Fruit fly (Drosophila melanogaster) whole organism, prepupa: ENCODE data around the gene Acsf3.

ENCODE experiments used
- CG10669 ChIP-seq: fragments of 200-800 bp; sonication (Bioruptor generic); optimal IDR thresholded peaks from 3 replicates; lab custom pipeline; 2018; ENCODE audit warnings: missing biosample characterization, mild to moderate bottlenecking, missing genetic modification characterization, moderate library complexity
- CG11762 ChIP-seq: fragments of 200-800 bp; sonication (Bioruptor generic); optimal IDR thresholded peaks from 3 replicates; lab custom pipeline; 2016; ENCODE audit warnings: missing biosample characterization, missing genetic modification characterization; ENCODE audit not compliant: insufficient read depth
- CG11902 ChIP-seq: fragments of 200-800 bp; sonication (Bioruptor generic); optimal IDR thresholded peaks from 3 replicates; lab custom pipeline; 2016; ENCODE audit warnings: missing biosample characterization, missing genetic modification characterization
- CG15336 ChIP-seq: fragments of 200-800 bp; sonication (Bioruptor generic); IDR thresholded peaks from 2 replicates; pipeline ENCODE4 v1.3.6; 2022; ENCODE audit warnings: missing biosample characterization, missing genetic modification characterization
- CG1621 ChIP-seq: fragments of 200-800 bp; sonication (Bioruptor generic); optimal IDR thresholded peaks from 3 replicates; lab custom pipeline; 2018; ENCODE audit warnings: missing biosample characterization, mild to moderate bottlenecking, missing genetic modification characterization
- CG16779 ChIP-seq: fragments of 200-800 bp; sonication (Bioruptor generic); optimal IDR thresholded peaks from 3 replicates; lab custom pipeline; 2017; ENCODE audit warnings: missing biosample characterization, mild to moderate bottlenecking, missing genetic modification characterization
- CG3032 ChIP-seq: fragments of 200-800 bp; optimal IDR thresholded peaks from 2 replicates; lab custom pipeline; 2019; ENCODE audit warnings: missing biosample characterization, mild to moderate bottlenecking, missing genetic modification characterization, moderate library complexity
- CG31627 ChIP-seq: fragments of 200-800 bp; sonication (Bioruptor generic); optimal IDR thresholded peaks from 3 replicates; lab custom pipeline; 2016; ENCODE audit warnings: missing biosample characterization, missing genetic modification characterization
- CG32006 ChIP-seq: fragments of 200-800 bp; sonication (Bioruptor generic); optimal IDR thresholded peaks from 3 replicates; lab custom pipeline; 2017; ENCODE audit warnings: missing biosample characterization, mild to moderate bottlenecking, missing genetic modification characterization
- CG3919 ChIP-seq: fragments of 200-800 bp; sonication (Bioruptor generic); optimal IDR thresholded peaks from 3 replicates; lab custom pipeline; 2016; ENCODE audit warnings: missing biosample characterization, missing genetic modification characterization
- CG4318 ChIP-seq: fragments of 200-800 bp; sonication (Bioruptor generic); optimal IDR thresholded peaks from 3 replicates; lab custom pipeline; 2017; ENCODE audit warnings: missing biosample characterization, mild to moderate bottlenecking, missing genetic modification characterization
- CG6163 ChIP-seq: fragments of 200-800 bp; sonication (Bioruptor generic); IDR thresholded peaks from 3 replicates; pipeline ENCODE4 v1.3.6; 2022; ENCODE audit warnings: missing biosample characterization, missing genetic modification characterization
- CG6276 ChIP-seq: fragments of 200-800 bp; sonication (Bioruptor generic); optimal IDR thresholded peaks from 2 replicates; lab custom pipeline; 2017; ENCODE audit warnings: missing biosample characterization, mild to moderate bottlenecking, missing genetic modification characterization
- CG6792 ChIP-seq: fragments of 200-800 bp; sonication (Bioruptor generic); optimal IDR thresholded peaks from 3 replicates; lab custom pipeline; 2016; ENCODE audit warnings: missing biosample characterization, missing genetic modification characterization
- CG6854 ChIP-seq: fragments of 200-800 bp; sonication (Bioruptor generic); optimal IDR thresholded peaks from 2 replicates; lab custom pipeline; 2017; ENCODE audit warnings: missing biosample characterization, mild to moderate bottlenecking, missing genetic modification characterization
- CG8119 ChIP-seq: fragments of 200-800 bp; sonication (Bioruptor generic); IDR thresholded peaks from 3 replicates; pipeline ENCODE4 v1.3.6; 2022; ENCODE audit warnings: missing biosample characterization, missing genetic modification characterization
- CG8319 ChIP-seq: fragments of 200-800 bp; sonication (Bioruptor generic); optimal IDR thresholded peaks from 3 replicates; lab custom pipeline; 2016; ENCODE audit warnings: missing biosample characterization, missing genetic modification characterization
- CG8632 ChIP-seq: fragments of 200-800 bp; sonication (Bioruptor generic); optimal IDR thresholded peaks from 3 replicates; lab custom pipeline; 2016; ENCODE audit warnings: missing biosample characterization, missing genetic modification characterization
- CG9139 ChIP-seq: fragments of 200-800 bp; sonication (Bioruptor generic); optimal IDR thresholded peaks from 3 replicates; lab custom pipeline; 2017; ENCODE audit warnings: missing biosample characterization, mild to moderate bottlenecking, missing genetic modification characterization
- Eip75B ChIP-seq: fragments of 200-800 bp; sonication (Bioruptor generic); optimal IDR thresholded peaks from 3 replicates; lab custom pipeline; 2016; ENCODE audit warnings: missing biosample characterization, missing genetic modification characterization
- Eip78C ChIP-seq: fragments of 200-800 bp; sonication (Bioruptor generic); peaks from one replicate; lab custom pipeline; 2016; ENCODE audit warnings: missing biosample characterization, missing genetic modification characterization
- Eip93F ChIP-seq: fragments of 200-800 bp; sonication (Bioruptor generic); optimal IDR thresholded peaks from 2 replicates; lab custom pipeline; 2016; ENCODE audit warnings: missing biosample characterization, mild to moderate bottlenecking, missing genetic modification characterization
- Ets21C ChIP-seq: fragments of 200-800 bp; sonication (Bioruptor generic); optimal IDR thresholded peaks from 3 replicates; lab custom pipeline; 2016; ENCODE audit warnings: missing biosample characterization, missing genetic modification characterization
- Ets96B ChIP-seq: fragments of 200-800 bp; optimal IDR thresholded peaks from 2 replicates; lab custom pipeline; 2019; ENCODE audit warnings: missing biosample characterization, mild to moderate bottlenecking, missing genetic modification characterization, moderate library complexity
- Gug ChIP-seq: fragments of 200-800 bp; sonication (Bioruptor generic); IDR thresholded peaks from 2 replicates; pipeline ENCODE4 v1.3.6; 2022; ENCODE audit warnings: missing biosample characterization, missing genetic modification characterization
- Hr38 ChIP-seq: sonication (Bioruptor generic); optimal IDR thresholded peaks from 2 replicates; lab custom pipeline; 2016; ENCODE audit warnings: missing biosample characterization, missing genetic modification characterization
- Hr4 ChIP-seq: fragments of 200-800 bp; sonication (Bioruptor generic); optimal IDR thresholded peaks from 3 replicates; lab custom pipeline; 2016; ENCODE audit warnings: missing biosample characterization, missing genetic modification characterization
- Lpt ChIP-seq: fragments of 200-800 bp; sonication (Bioruptor generic); optimal IDR thresholded peaks from 3 replicates; lab custom pipeline; 2016; ENCODE audit warnings: missing biosample characterization, missing genetic modification characterization
- Met ChIP-seq: fragments of 200-800 bp; sonication (Bioruptor generic); optimal IDR thresholded peaks from 3 replicates; lab custom pipeline; 2016; ENCODE audit warnings: missing biosample characterization, missing genetic modification characterization
- OdsH ChIP-seq: fragments of 200-800 bp; sonication (Bioruptor generic); optimal IDR thresholded peaks from 3 replicates; lab custom pipeline; 2016; ENCODE audit warnings: missing biosample characterization, missing genetic modification characterization
- Sox102F ChIP-seq: fragments of 200-800 bp; sonication (Bioruptor generic); optimal IDR thresholded peaks from 2 replicates; lab custom pipeline; 2016; ENCODE audit warnings: missing biosample characterization, mild to moderate bottlenecking, missing genetic modification characterization
- Sox14 ChIP-seq: fragments of 200-800 bp; sonication (Bioruptor generic); optimal IDR thresholded peaks from 3 replicates; lab custom pipeline; 2016; ENCODE audit warnings: missing biosample characterization, missing genetic modification characterization
- Sox15 ChIP-seq: fragments of 200-800 bp; sonication (Bioruptor generic); optimal IDR thresholded peaks from 3 replicates; lab custom pipeline; 2016; ENCODE audit warnings: missing biosample characterization, missing genetic modification characterization
- achi ChIP-seq: fragments of 200-800 bp; sonication (Bioruptor generic); optimal IDR thresholded peaks from 3 replicates; lab custom pipeline; 2016; ENCODE audit warnings: missing biosample characterization, missing genetic modification characterization
- acj6 ChIP-seq: fragments of 200-800 bp; sonication (Bioruptor generic); optimal IDR thresholded peaks from 3 replicates; lab custom pipeline; 2016; ENCODE audit warnings: missing biosample characterization, missing genetic modification characterization
- cyc ChIP-seq: fragments of 200-800 bp; sonication (Bioruptor generic); optimal IDR thresholded peaks from 3 replicates; lab custom pipeline; 2016; ENCODE audit warnings: missing biosample characterization, missing genetic modification characterization
- dac ChIP-seq: fragments of 200-800 bp; sonication (Bioruptor generic); optimal IDR thresholded peaks from 2 replicates; lab custom pipeline; 2017; ENCODE audit warnings: missing biosample characterization, mild to moderate bottlenecking, missing genetic modification characterization
- esn ChIP-seq: fragments of 200-800 bp; sonication (Bioruptor generic); optimal IDR thresholded peaks from 2 replicates; lab custom pipeline; 2016; ENCODE audit warnings: missing biosample characterization, mild to moderate bottlenecking, missing genetic modification characterization, moderate library complexity
- fd85E ChIP-seq: fragments of 200-800 bp; sonication (Bioruptor generic); optimal IDR thresholded peaks from 3 replicates; lab custom pipeline; 2016; ENCODE audit warnings: missing biosample characterization, missing genetic modification characterization
- fkh ChIP-seq: fragments of 200-800 bp; sonication (Bioruptor generic); optimal IDR thresholded peaks from 3 replicates; lab custom pipeline; 2017; ENCODE audit warnings: missing biosample characterization, mild to moderate bottlenecking, missing genetic modification characterization, moderate library complexity
- lz ChIP-seq: fragments of 200-800 bp; sonication (Bioruptor generic); optimal IDR thresholded peaks from 3 replicates; lab custom pipeline; 2016; ENCODE audit warnings: missing biosample characterization, missing genetic modification characterization
- pdm3 ChIP-seq: fragments of 200-800 bp; sonication (Bioruptor generic); optimal IDR thresholded peaks from 3 replicates; lab custom pipeline; 2016; ENCODE audit warnings: missing biosample characterization, missing genetic modification characterization
- salr ChIP-seq, 2 experiments: fragments of 200-800 bp; sonication (Bioruptor generic); optimal IDR thresholded peaks; 3 replicates each; lab custom pipeline; 2016 to 2018; ENCODE audit warnings: missing biosample characterization in 2 of 2, missing genetic modification characterization in 2 of 2, mild to moderate bottlenecking in 1 of 2
- spab ChIP-seq: fragments of 200-800 bp; sonication (Bioruptor generic); optimal IDR thresholded peaks from 2 replicates; lab custom pipeline; 2017; ENCODE audit warnings: missing biosample characterization, mild to moderate bottlenecking, missing genetic modification characterization, missing genetic modification reagents
- ss ChIP-seq, 2 experiments: fragments of 200-800 bp; sonication (Bioruptor generic); optimal IDR thresholded peaks; 2 replicates in 1 of 2; 3 replicates in 1 of 2; lab custom pipeline; 2017 to 2018; ENCODE audit warnings: mild to moderate bottlenecking in 2 of 2, missing biosample characterization in 2 of 2, missing genetic modification characterization in 2 of 2, moderate library complexity in 1 of 2
- topi ChIP-seq: fragments of 200-800 bp; sonication (Bioruptor generic); optimal IDR thresholded peaks from 3 replicates; lab custom pipeline; 2016; ENCODE audit warnings: missing biosample characterization, missing genetic modification characterization
- vri ChIP-seq: fragments of 200-800 bp; sonication (Bioruptor generic); optimal IDR thresholded peaks from 3 replicates; lab custom pipeline; 2016; ENCODE audit warnings: missing biosample characterization, mild to moderate bottlenecking, missing genetic modification characterization

Acsf3 gene

DNA sequence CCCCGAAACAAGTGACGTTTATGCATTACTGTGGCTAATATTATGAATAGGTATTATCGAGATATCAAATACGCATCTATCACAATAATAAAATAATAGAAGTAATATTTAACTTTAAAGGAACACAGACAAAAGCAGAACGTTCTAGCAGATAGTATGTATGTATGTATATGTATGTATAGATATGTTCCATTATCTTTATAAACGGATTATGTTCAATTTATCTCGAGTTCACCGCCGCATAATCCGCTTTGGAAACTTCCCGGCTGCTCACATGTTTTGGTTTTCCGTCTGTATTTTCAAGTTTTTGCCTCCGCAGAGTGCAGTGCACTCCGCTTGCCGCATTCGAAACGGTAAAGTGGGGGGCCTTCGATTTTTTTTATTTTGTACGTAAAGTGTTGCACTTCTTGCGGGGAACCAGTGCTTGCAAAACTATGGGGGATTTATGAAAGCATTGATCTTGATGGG lies 6.7 kb downstream of the Acsf3 start (continued):
- peak; percentile 59 for TF ChIP-seq CG3919
- peak; percentile 63 for TF ChIP-seq achi (GFP tag; lab: Kevin White, UChicago)
- no peak for TF ChIP-seq fkh (GFP tag; lab: Kevin White, UChicago)
- TF ChIP-seq Hr4, result peak; percentile 70
- TF ChIP-seq Eip78C (GFP tag; lab: Kevin White, UChicago), result peak; percentile 93
- peak; percentile 28 for TF ChIP-seq CG31627 (GFP tag; lab: Kevin White, UChicago)
- peak; percentile 69 for TF ChIP-seq vri (GFP tag; lab: Kevin White, UChicago)
- TF ChIP-seq Sox15 (GFP tag; lab: Kevin White, UChicago), result peak; percentile 13
- TF ChIP-seq CG32006 (GFP tag; lab: Kevin White, UChicago), result peak; percentile 44
- TF ChIP-seq CG15336 (GFP tag; lab: Robert Waterston, UW), result peak; percentile 78
- TF ChIP-seq Sox14 (GFP tag; lab: Kevin White, UChicago), result peak; percentile 19
- no peak for TF ChIP-seq CG11762 (GFP tag; lab: Kevin White, UChicago)
- peak; percentile 53 for TF ChIP-seq CG1621 (tag; lab: Kevin White, UChicago)
- TF ChIP-seq, all 60 proteins: peak for 54

DNA sequence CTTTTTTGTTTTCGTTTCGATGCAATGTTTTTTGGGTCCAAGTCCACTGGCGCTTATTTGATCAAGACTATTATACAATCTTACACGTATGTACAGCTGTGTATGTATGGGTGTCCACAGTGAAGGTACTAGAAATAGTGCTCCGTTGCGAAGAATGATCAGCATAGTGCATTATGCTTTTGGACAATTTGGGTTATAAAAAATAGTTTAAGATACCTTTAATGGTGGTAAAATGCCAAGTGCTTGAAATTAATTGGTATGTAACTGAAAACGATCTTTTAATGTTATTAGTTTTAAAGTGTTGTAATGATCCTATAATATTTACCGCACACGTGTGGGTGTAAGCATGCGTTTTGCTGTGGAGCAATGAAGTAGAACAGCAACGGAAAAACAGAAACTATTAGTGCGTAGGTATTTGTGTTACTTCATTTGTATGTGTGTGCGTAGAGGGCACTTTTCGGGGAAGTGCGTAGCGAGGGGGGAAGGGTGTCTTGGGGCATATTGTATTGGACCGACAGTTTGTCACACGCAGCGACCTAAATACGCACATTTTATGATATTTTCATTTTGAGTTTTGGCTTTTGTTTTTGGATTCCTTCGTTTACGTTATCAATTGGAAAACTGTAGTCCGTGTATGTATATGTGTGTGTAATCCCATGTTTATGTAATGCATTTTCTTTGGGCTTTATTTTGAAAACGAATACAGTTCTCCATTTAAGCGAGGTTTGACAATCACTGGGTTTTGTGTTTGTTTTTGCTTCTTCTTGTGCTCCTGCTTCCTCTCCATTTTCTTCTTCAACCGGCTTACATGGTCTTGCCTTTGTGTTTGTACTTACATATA lies 7.5 kb downstream of the Acsf3 start:
- TF ChIP-seq achi (GFP tag; lab: Kevin White, UChicago), result peak; percentile 67
- peak; percentile 32 to 65 for TF ChIP-seq salr (GFP tag; optimal IDR thresholded peaks at IDR 0.05; lab: Kevin White, UChicago)
- peak; percentile 88 for TF ChIP-seq Eip78C (GFP tag; lab: Kevin White, UChicago)
- TF ChIP-seq lz (GFP tag; lab: Kevin White, UChicago), result peak; percentile 14
- peak; percentile 72 for TF ChIP-seq CG11762 (GFP tag; lab: Kevin White, UChicago)
- no peak for TF ChIP-seq Ets21C (GFP tag; lab: Kevin White, UChicago)
- no peak for TF ChIP-seq fd85E (GFP tag; lab: Kevin White, UChicago)
- peak; percentile 73 for TF ChIP-seq CG6163 (GFP tag; lab: Robert Waterston, UW)
- TF ChIP-seq topi (GFP tag; lab: Kevin White, UChicago), result peak; percentile 28
- TF ChIP-seq CG6276 (GFP tag; lab: Kevin White, UChicago), result peak; percentile 82
- TF ChIP-seq CG11902 (GFP tag; lab: Kevin White, UChicago), result peak; percentile 13
- peak; percentile 70 for TF ChIP-seq CG4318 (GFP tag; lab: Kevin White, UChicago)
- no peak for TF ChIP-seq esn (GFP tag; lab: Kevin White, UChicago)
- peak; percentile 80 for TF ChIP-seq pdm3 (GFP tag; lab: Kevin White, UChicago)
- no peak for TF ChIP-seq vri (GFP tag; lab: Kevin White, UChicago)
- peak; percentile 34 for TF ChIP-seq CG16779 (tag; lab: Kevin White, UChicago)
- peak; percentile 72 for TF ChIP-seq Ets96B
- no peak for TF ChIP-seq Hr38 (GFP tag; lab: Kevin White, UChicago)
- peak; percentile 41 for TF ChIP-seq CG6792 (GFP tag; lab: Kevin White, UChicago)
- TF ChIP-seq acj6 (GFP tag; lab: Kevin White, UChicago), result peak; percentile 63
- peak; percentile 51 for TF ChIP-seq CG8632 (GFP tag; lab: Kevin White, UChicago)
- TF ChIP-seq CG3032, result peak; percentile 71
- TF ChIP-seq Met (GFP tag; lab: Kevin White, UChicago), result peak; percentile 22
- no peak for TF ChIP-seq CG6854 (GFP tag; lab: Kevin White, UChicago)
- peak; percentile 72 for TF ChIP-seq CG10669
- TF ChIP-seq Eip75B, result peak; percentile 60
- TF ChIP-seq spab (GFP tag; lab: Kevin White, UChicago), result peak; percentile 55
- TF ChIP-seq Sox102F, result peak; percentile 1
- TF ChIP-seq dac, result peak; percentile 26
- peak; percentile 84 for TF ChIP-seq CG15336 (GFP tag; lab: Robert Waterston, UW)
- peak; percentile 72 for TF ChIP-seq OdsH (GFP tag; lab: Kevin White, UChicago)
- TF ChIP-seq CG9139, result no peak
- TF ChIP-seq ss (GFP tag; optimal IDR thresholded peaks at IDR 0.05; lab: Kevin White, UChicago), result peak; percentile 20 to 36
- peak; percentile 64; the same call in 1 of the 2 replicates for TF ChIP-seq Gug (GFP tag; lab: Robert Waterston, UW)
- peak; percentile 66 for TF ChIP-seq Lpt
- no peak for TF ChIP-seq Eip93F (GFP tag; lab: Kevin White, UChicago)
- TF ChIP-seq CG31627 (GFP tag; lab: Kevin White, UChicago), result peak; percentile 2
- no peak for TF ChIP-seq cyc (GFP tag; lab: Kevin White, UChicago)
- TF ChIP-seq CG8319 (GFP tag; lab: Kevin White, UChicago), result no peak
- TF ChIP-seq CG8119 (GFP tag; lab: Robert Waterston, UW), result peak; percentile 86
